Fruit fly (Drosophila melanogaster): Measurements from ENCODE around the gene CG16721.

The CG16721 gene

dm6 chrX:5923124-5923523 lies 43.5 kb downstream of the CG16721 start (continued):
- TF ChIP-seq D19B (GFP tag; optimal IDR thresholded peaks at IDR 0.05) (peak; percentile 74), NC2β (GFP tag; optimal IDR thresholded peaks at IDR 0.05) (no peak), HLH3B (GFP tag; IDR thresholded peaks at IDR 0.05) (peak; percentile 42; the same call in 1 of the 2 replicates), CG34224 (GFP tag; IDR thresholded peaks at IDR 0.05; ENCODE audit: partially characterized antibody) (no peak), gem (tag; optimal IDR thresholded peaks at IDR 0.05) (peak; percentile 55), bigmax (GFP tag; optimal IDR thresholded peaks at IDR 0.05) (no peak), fu2 (GFP tag; optimal IDR thresholded peaks at IDR 0.05) (no peak), CG14014 (GFP tag; IDR thresholded peaks at IDR 0.05) (peak; percentile 45; the same call in 1 of the 2 replicates), CG1603 (tag; optimal IDR thresholded peaks at IDR 0.05) (peak; percentile 48), zfh1 (GFP tag; IDR thresholded peaks at IDR 0.05) (no peak), Abd-B (GFP tag; optimal IDR thresholded peaks at IDR 0.05) (no peak), Optix (GFP tag; IDR thresholded peaks at IDR 0.05) (0 out of 3 replicates have a peak, but pooled peaks have one; percentile 21), lbe (GFP tag; optimal IDR thresholded peaks at IDR 0.05) (peak; percentile 32), sisA (GFP tag; IDR thresholded peaks at IDR 0.05) (peak; percentile 55), CG6689 (GFP tag; IDR thresholded peaks at IDR 0.05) (peak; percentile 33; the same call in 1 of the 2 replicates), ac (GFP tag; optimal IDR thresholded peaks at IDR 0.05) (no peak), CG14667 (GFP tag; IDR thresholded peaks at IDR 0.05) (no peak), CG11696 (GFP tag; IDR thresholded peaks at IDR 0.05) (no peak), vnd (GFP tag; IDR thresholded peaks at IDR 0.05; ENCODE audit: partially characterized antibody) (0 out of 3 replicates have a peak, but pooled peaks have one; percentile 30), CG17361 (GFP tag; IDR thresholded peaks at IDR 0.05) (0 out of 3 replicates have a peak, but pooled peaks have one; percentile 13), mam (GFP tag; optimal IDR thresholded peaks at IDR 0.05) (peak; percentile 53), kay (GFP tag; optimal IDR thresholded peaks at IDR 0.05) (no peak), CG2678 (tag; optimal IDR thresholded peaks at IDR 0.05) (peak; percentile 20), cad (GFP tag; optimal IDR thresholded peaks at IDR 0.05) (no peak), tio (GFP tag; optimal IDR thresholded peaks at IDR 0.05) (no peak), CG6765 (GFP tag; optimal IDR thresholded peaks at IDR 0.05) (no peak), H2.0 (GFP tag; IDR thresholded peaks at IDR 0.05) (no peak), sens (GFP tag) (peak; percentile 86), dan (GFP tag; IDR thresholded peaks at IDR 0.05) (no peak), vfl (GFP tag; optimal IDR thresholded peaks at IDR 0.05) (no peak), gfzf (GFP tag; optimal IDR thresholded peaks at IDR 0.05) (no peak), Usf (GFP tag; optimal IDR thresholded peaks at IDR 0.05) (no peak), jing (GFP tag; optimal IDR thresholded peaks at IDR 0.05) (no peak), tx (GFP tag; optimal IDR thresholded peaks at IDR 0.05) (no peak), CG11504 (tag; optimal IDR thresholded peaks at IDR 0.05) (peak; percentile 43), CG7786 (GFP tag; optimal IDR thresholded peaks at IDR 0.05) (peak; percentile 8), CG10147 (GFP tag; optimal IDR thresholded peaks at IDR 0.05) (no peak), Taf1 (GFP tag; IDR thresholded peaks at IDR 0.05) (no peak), E2f1 (GFP tag; IDR thresholded peaks at IDR 0.05) (0 out of 2 replicates have a peak, but pooled peaks have one; percentile 9), Hr78 (GFP tag; optimal IDR thresholded peaks at IDR 0.05) (no peak), ind (GFP tag; optimal IDR thresholded peaks at IDR 0.05) (peak; percentile 16), grau (tag; optimal IDR thresholded peaks at IDR 0.05) (peak; percentile 9), Aef1 (GFP tag; IDR thresholded peaks at IDR 0.05) (no peak), Bdp1 (GFP tag; optimal IDR thresholded peaks at IDR 0.05) (no peak), CG9727 (GFP tag; optimal IDR thresholded peaks at IDR 0.05) (peak; percentile 7), mld (GFP tag; IDR thresholded peaks at IDR 0.05; ENCODE audit: partially characterized antibody) (0 out of 3 replicates have a peak, but pooled peaks have one; percentile 11), crc (GFP tag; optimal IDR thresholded peaks at IDR 0.05) (no peak), pb (GFP tag; optimal IDR thresholded peaks at IDR 0.05) (no peak)
